Fruit fly (Drosophila melanogaster) whole organism, embryonic: Measurements from ENCODE around the gene CG6465.

Experiments
- Bgb ChIP-seq: fragments of 200-800 bp; sonication (Bioruptor generic); IDR thresholded peaks from 2 replicates; pipeline ENCODE4 v1.3.6; 2022; ENCODE audit warnings: missing biosample characterization, missing genetic modification characterization; ENCODE audit not compliant: partially characterized antibody
- C15 ChIP-seq: fragments of 200-800 bp; sonication (Bioruptor generic); IDR thresholded peaks from 3 replicates; pipeline ENCODE4 v1.3.6; 2022; ENCODE audit warnings: missing biosample characterization, missing genetic modification characterization
- CG10979 ChIP-seq: fragments of 200-800 bp; sonication (Bioruptor generic); optimal IDR thresholded peaks from 2 replicates; lab custom pipeline; 2018; ENCODE audit warnings: missing biosample characterization, mild to moderate bottlenecking, missing genetic modification characterization, moderate library complexity
- CG11504 ChIP-seq: fragments of 200-800 bp; sonication (Bioruptor generic); optimal IDR thresholded peaks from 3 replicates; lab custom pipeline; 2019; ENCODE audit warnings: missing biosample characterization, mild to moderate bottlenecking, missing genetic modification characterization, moderate library complexity
- CG11695 ChIP-seq: fragments of 200-800 bp; sonication (Bioruptor generic); IDR thresholded peaks from 3 replicates; pipeline ENCODE4 v1.3.6; 2022; ENCODE audit warnings: missing biosample characterization, missing genetic modification characterization
- CG12391 ChIP-seq: fragments of 200-800 bp; sonication (Bioruptor generic); optimal IDR thresholded peaks from 3 replicates; lab custom pipeline; 2018; ENCODE audit warnings: missing biosample characterization, mild to moderate bottlenecking, missing genetic modification characterization, moderate library complexity
- CG14710 ChIP-seq: fragments of 200-800 bp; sonication (Bioruptor generic); optimal IDR thresholded peaks from 3 replicates; lab custom pipeline; 2019; ENCODE audit warnings: missing biosample characterization, mild to moderate bottlenecking, missing genetic modification characterization, moderate library complexity
- CG17361 ChIP-seq: fragments of 200-800 bp; sonication (Bioruptor generic); IDR thresholded peaks from 3 replicates; pipeline ENCODE4 v1.3.6; 2022; ENCODE audit warnings: missing biosample characterization, missing genetic modification characterization
- CG18011 ChIP-seq: fragments of 200-800 bp; sonication (Bioruptor generic); optimal IDR thresholded peaks from 2 replicates; lab custom pipeline; 2017; ENCODE audit warnings: missing biosample characterization, missing genetic modification characterization, mild to moderate bottlenecking, moderate library complexity, missing genotype
- CG18262 ChIP-seq: fragments of 200-800 bp; optimal IDR thresholded peaks from 3 replicates; lab custom pipeline; 2019; ENCODE audit warnings: missing biosample characterization, mild to moderate bottlenecking, missing genetic modification characterization, moderate library complexity
- CG18599 ChIP-seq: fragments of 200-800 bp; sonication (Bioruptor generic); optimal IDR thresholded peaks from 3 replicates; lab custom pipeline; 2017; ENCODE audit warnings: missing biosample characterization, missing genetic modification characterization, mild to moderate bottlenecking, moderate library complexity, missing genetic modification reagents
- CG2712 ChIP-seq: fragments of 200-800 bp; optimal IDR thresholded peaks from 3 replicates; lab custom pipeline; 2019; ENCODE audit warnings: missing biosample characterization, mild to moderate bottlenecking, missing genetic modification characterization, moderate library complexity
- CG30431 ChIP-seq: fragments of 200-800 bp; sonication (Bioruptor generic); optimal IDR thresholded peaks from 2 replicates; lab custom pipeline; 2017; ENCODE audit warnings: missing biosample characterization, missing genetic modification characterization
- CG3726 ChIP-seq: fragments of 200-800 bp; sonication (Bioruptor generic); IDR thresholded peaks from 3 replicates; pipeline ENCODE4, ENCODE4 v1.3.6; 2022; ENCODE audit warnings: missing biosample characterization, missing genetic modification characterization
- CG4424 ChIP-seq: fragments of 200-800 bp; sonication (Bioruptor generic); optimal IDR thresholded peaks from 3 replicates; lab custom pipeline; 2016; ENCODE audit warnings: missing biosample characterization, missing genetic modification characterization
- CG8281 ChIP-seq: fragments of 200-800 bp; sonication (Bioruptor generic); optimal IDR thresholded peaks from 2 replicates; lab custom pipeline; 2018; ENCODE audit warnings: missing biosample characterization, mild to moderate bottlenecking, missing genetic modification characterization, moderate library complexity
- CG9727 ChIP-seq: fragments of 200-800 bp; sonication (Bioruptor generic); optimal IDR thresholded peaks from 3 replicates; lab custom pipeline; 2017; ENCODE audit warnings: missing biosample characterization, mild to moderate bottlenecking, missing genetic modification characterization
- Ets65A ChIP-seq: fragments of 200-800 bp; sonication (Bioruptor generic); peaks from one replicate; lab custom pipeline; 2016; ENCODE audit warnings: missing biosample characterization, missing genetic modification characterization
- Spps ChIP-seq: fragments of 200-800 bp; sonication (Bioruptor generic); optimal IDR thresholded peaks from 2 replicates; lab custom pipeline; 2018; ENCODE audit warnings: missing biosample characterization, mild to moderate bottlenecking, missing genetic modification characterization
- Xrp1 ChIP-seq: fragments of 200-800 bp; sonication (Bioruptor generic); IDR thresholded peaks from 2 replicates; pipeline ENCODE4 v1.3.6; 2022; ENCODE audit warnings: missing biosample characterization, missing genetic modification characterization
- bsh ChIP-seq, 2 experiments: fragments of 200-800 bp; sonication (Bioruptor generic); optimal IDR thresholded peaks; 2 replicates each; lab custom pipeline; 2017 to 2018; ENCODE audit warnings: mild to moderate bottlenecking in 2 of 2, missing biosample characterization in 2 of 2, missing genetic modification characterization in 2 of 2, moderate library complexity in 1 of 2
- corto ChIP-seq: fragments of 200-800 bp; sonication (Bioruptor generic); optimal IDR thresholded peaks from 2 replicates; lab custom pipeline; 2016; ENCODE audit warnings: missing biosample characterization, mild to moderate bottlenecking, missing genetic modification characterization, moderate library complexity
- crol ChIP-seq: fragments of 200-800 bp; sonication (Bioruptor generic); IDR thresholded peaks from 2 replicates; pipeline ENCODE4 v1.3.6; 2022; ENCODE audit warnings: missing biosample characterization, missing genetic modification characterization
- dmrt11E ChIP-seq: fragments of 200-800 bp; sonication (Bioruptor generic); optimal IDR thresholded peaks from 3 replicates; lab custom pipeline; 2018; ENCODE audit warnings: missing biosample characterization, mild to moderate bottlenecking, missing genetic modification characterization, moderate library complexity
- ems ChIP-seq: fragments of 200-800 bp; sonication (Bioruptor generic); optimal IDR thresholded peaks from 3 replicates; lab custom pipeline; 2016; ENCODE audit warnings: missing biosample characterization, missing genetic modification characterization
- gcm ChIP-seq: fragments of 200-800 bp; sonication (Bioruptor generic); optimal IDR thresholded peaks from 2 replicates; lab custom pipeline; 2019; ENCODE audit warnings: missing biosample characterization, mild to moderate bottlenecking, missing genetic modification characterization, moderate library complexity
- gem ChIP-seq: fragments of 200-800 bp; sonication (Bioruptor generic); optimal IDR thresholded peaks from 2 replicates; lab custom pipeline; 2019; ENCODE audit warnings: missing biosample characterization, mild to moderate bottlenecking, missing genetic modification characterization, moderate library complexity
- ind ChIP-seq: fragments of 200-800 bp; sonication (Bioruptor generic); optimal IDR thresholded peaks from 3 replicates; lab custom pipeline; 2016; ENCODE audit warnings: missing biosample characterization, missing genetic modification characterization
- inv ChIP-seq: fragments of 200-800 bp; sonication (Bioruptor generic); IDR thresholded peaks from 2 replicates; pipeline ENCODE4 v1.3.6; 2022; ENCODE audit warnings: missing biosample characterization, missing genetic modification characterization; ENCODE audit not compliant: partially characterized antibody
- lbe ChIP-seq: fragments of 200-800 bp; sonication (Bioruptor generic); optimal IDR thresholded peaks from 2 replicates; lab custom pipeline; 2016; ENCODE audit warnings: missing biosample characterization, mild to moderate bottlenecking, missing genetic modification characterization
- lola ChIP-seq, 3 experiments: fragments of >200 bp in 2 of 3; fragments of 200-800 bp in 1 of 3; sonication (Bioruptor generic) in 1 of 3; optimal IDR thresholded peaks; 2 replicates each; lab custom pipeline; 2017 to 2019; ENCODE audit warnings: missing biosample characterization in 3 of 3, missing genetic modification characterization in 3 of 3, mild to moderate bottlenecking in 1 of 3, moderate library complexity in 1 of 3
- nmo ChIP-seq: fragments of 200-800 bp; sonication (Bioruptor generic); optimal IDR thresholded peaks from 2 replicates; lab custom pipeline; 2018; ENCODE audit warnings: missing biosample characterization, mild to moderate bottlenecking, missing genetic modification characterization, moderate library complexity
- nom ChIP-seq: fragments of 200-800 bp; sonication (Bioruptor generic); optimal IDR thresholded peaks from 2 replicates; lab custom pipeline; 2017; ENCODE audit warnings: missing biosample characterization, missing genetic modification characterization, mild to moderate bottlenecking, moderate library complexity, missing genetic modification reagents
- phol ChIP-seq: fragments of 200-800 bp; sonication (Bioruptor generic); optimal IDR thresholded peaks from 3 replicates; lab custom pipeline; 2018; ENCODE audit warnings: missing biosample characterization, mild to moderate bottlenecking, missing genetic modification characterization, moderate library complexity
- row ChIP-seq: fragments of 200-800 bp; sonication (Bioruptor generic); IDR thresholded peaks from 3 replicates; pipeline ENCODE4 v1.3.6; 2022; ENCODE audit warnings: missing biosample characterization, missing genetic modification characterization
- sens ChIP-seq: fragments of 200-800 bp; sonication (Bioruptor generic); peaks from one replicate; lab custom pipeline; 2016; ENCODE audit warnings: missing biosample characterization, missing genetic modification characterization
- twi ChIP-seq: fragments of 200-800 bp; optimal IDR thresholded peaks from 2 replicates; lab custom pipeline; 2019; ENCODE audit warnings: missing biosample characterization, mild to moderate bottlenecking, missing genetic modification characterization, moderate library complexity
- unpg ChIP-seq: fragments of 200-800 bp; sonication (Bioruptor generic); optimal IDR thresholded peaks from 3 replicates; lab custom pipeline; 2018; ENCODE audit warnings: missing biosample characterization, mild to moderate bottlenecking, missing genetic modification characterization, moderate library complexity
- vfl ChIP-seq: fragments of 200-800 bp; sonication (Bioruptor generic); optimal IDR thresholded peaks from 2 replicates; lab custom pipeline; 2016; ENCODE audit warnings: missing biosample characterization, missing genetic modification characterization
- vvl ChIP-seq: fragments of 200-800 bp; sonication (Bioruptor generic); IDR thresholded peaks from 2 replicates; pipeline ENCODE4 v1.3.6; 2022; ENCODE audit warnings: missing biosample characterization, missing genetic modification characterization
- zen ChIP-seq: fragments of 200-800 bp; sonication (Bioruptor generic); optimal IDR thresholded peaks from 3 replicates; lab custom pipeline; 2018; ENCODE audit warnings: missing biosample characterization, mild to moderate bottlenecking, missing genetic modification characterization, moderate library complexity
- zf30C ChIP-seq: fragments of 200-800 bp; sonication (Bioruptor generic); optimal IDR thresholded peaks from 3 replicates; lab custom pipeline; 2018; ENCODE audit warnings: missing biosample characterization, mild to moderate bottlenecking, missing genetic modification characterization

Gene CG6465

dm6 chr3R:10661098-10661497 is 16.0 kb downstream of the CG6465 start:
- no peak for TF ChIP-seq gcm
- peak; percentile 51; the same call in 1 of the 2 replicates for TF ChIP-seq Xrp1 (GFP tag; lab: Robert Waterston, UW)
- TF ChIP-seq CG12391 (tag; lab: Kevin White, UChicago): peak; percentile 5
- peak; percentile 29 for TF ChIP-seq phol
- TF ChIP-seq lbe (GFP tag; lab: Kevin White, UChicago): peak; percentile 34
- TF ChIP-seq Bgb (GFP tag; lab: Robert Waterston, UW): no peak
- peak; percentile 24 for TF ChIP-seq CG30431
- TF ChIP-seq gem (tag; lab: Kevin White, UChicago): peak; percentile 42
- TF ChIP-seq row (GFP tag; lab: Robert Waterston, UW): 0 out of 3 replicates have a peak, but pooled peaks have one; percentile 20
- TF ChIP-seq CG11695 (GFP tag; lab: Robert Waterston, UW): no peak
- TF ChIP-seq CG17361 (GFP tag; lab: Robert Waterston, UW): peak; percentile 22; the same call in 1 of the 3 replicates
- peak; percentile 13 for TF ChIP-seq CG11504 (tag; lab: Kevin White, UChicago)
- peak; percentile 7 for TF ChIP-seq Spps (tag; lab: Kevin White, UChicago)
- TF ChIP-seq Ets65A: no peak
- TF ChIP-seq CG4424 (GFP tag; lab: Kevin White, UChicago): peak; percentile 44
- peak; percentile 23 for TF ChIP-seq nom
- no peak for TF ChIP-seq inv (GFP tag; lab: Robert Waterston, UW)
- no peak for TF ChIP-seq C15
- TF ChIP-seq crol (GFP tag; lab: Robert Waterston, UW): peak; percentile 20
- TF ChIP-seq dmrt11E (tag; lab: Kevin White, UChicago): peak; percentile 60
- TF ChIP-seq sens: peak; percentile 45
- TF ChIP-seq corto (GFP tag; lab: Kevin White, UChicago): no peak
- no peak for TF ChIP-seq ems (GFP tag; lab: Kevin White, UChicago)
- TF ChIP-seq CG9727 (GFP tag; lab: Kevin White, UChicago): peak; percentile 6
- peak; percentile 28; the same call in 1 of the 2 replicates for TF ChIP-seq vvl (GFP tag; lab: Robert Waterston, UW)
- TF ChIP-seq ind (GFP tag; lab: Kevin White, UChicago): no peak
- TF ChIP-seq CG18599 (GFP tag; lab: Kevin White, UChicago): no peak
- TF ChIP-seq bsh (GFP tag; optimal IDR thresholded peaks at IDR 0.05; lab: Kevin White, UChicago): peak; percentile 10 to 22
- TF ChIP-seq nmo: no peak
- TF ChIP-seq zf30C (GFP tag; lab: Kevin White, UChicago): peak; percentile 34
- TF ChIP-seq CG18011 (GFP tag; lab: Kevin White, UChicago): no peak
- peak; percentile 11 for TF ChIP-seq zen (tag; lab: Kevin White, UChicago)
- TF ChIP-seq twi (tag; lab: Kevin White, UChicago): no peak
- peak; percentile 10 for TF ChIP-seq CG14710 (tag; lab: Kevin White, UChicago)
- no peak for TF ChIP-seq CG8281 (tag; lab: Kevin White, UChicago)
- TF ChIP-seq unpg (GFP tag; lab: Kevin White, UChicago): peak; percentile 3
- peak; percentile 37 for TF ChIP-seq CG18262 (tag; lab: Kevin White, UChicago)
- TF ChIP-seq lola (GFP tag; optimal IDR thresholded peaks at IDR 0.05; lab: Kevin White, UChicago): peak in 1 of 3 experiments; percentile 27
- TF ChIP-seq vfl (GFP tag; lab: Kevin White, UChicago): no peak
- peak; percentile 46 for TF ChIP-seq CG10979 (tag; lab: Kevin White, UChicago)
- TF ChIP-seq CG2712 (tag; lab: Kevin White, UChicago): peak; percentile 48
- no peak for TF ChIP-seq CG3726
